Fruit fly (Drosophila melanogaster) whole organism, embryonic: ENCODE results near the gene CG15625.

Source experiments
- CG11247 ChIP-seq: fragments of 200-800 bp; sonication (Bioruptor generic); IDR thresholded peaks from 2 replicates; pipeline ENCODE4 v1.3.6; 2022; ENCODE audit warnings: missing biosample characterization, missing genetic modification characterization
- CG11696 ChIP-seq: fragments of 200-800 bp; sonication (Bioruptor generic); IDR thresholded peaks from 2 replicates; pipeline ENCODE4 v1.3.6; 2022; ENCODE audit warnings: missing biosample characterization, missing genetic modification characterization
- CG11723 ChIP-seq: fragments of 200-800 bp; sonication (Bioruptor generic); optimal IDR thresholded peaks from 2 replicates; lab custom pipeline; 2017; ENCODE audit warnings: missing biosample characterization, mild to moderate bottlenecking, missing genetic modification characterization
- CG12219 ChIP-seq: fragments of 200-800 bp; sonication (Bioruptor generic); optimal IDR thresholded peaks from 3 replicates; lab custom pipeline; 2018; ENCODE audit warnings: missing biosample characterization, mild to moderate bottlenecking, missing genetic modification characterization
- CG13894 ChIP-seq: fragments of 200-800 bp; sonication (Bioruptor generic); optimal IDR thresholded peaks from 3 replicates; lab custom pipeline; 2018; ENCODE audit warnings: missing biosample characterization, mild to moderate bottlenecking, missing genetic modification characterization, moderate library complexity
- CG15601 ChIP-seq: fragments of 200-800 bp; sonication (Bioruptor generic); optimal IDR thresholded peaks from 3 replicates; lab custom pipeline; 2019; ENCODE audit warnings: missing biosample characterization, mild to moderate bottlenecking, missing genetic modification characterization, moderate library complexity
- CG17568 ChIP-seq: fragments of 200-800 bp; sonication (Bioruptor generic); optimal IDR thresholded peaks from 2 replicates; lab custom pipeline; 2018; ENCODE audit warnings: missing biosample characterization, mild to moderate bottlenecking, missing genetic modification characterization, moderate library complexity
- CG17802 ChIP-seq: fragments of 200-800 bp; sonication (Bioruptor generic); optimal IDR thresholded peaks from 2 replicates; lab custom pipeline; 2018; ENCODE audit warnings: missing biosample characterization, mild to moderate bottlenecking, missing genetic modification characterization, moderate library complexity
- CG1832 ChIP-seq: fragments of 200-800 bp; sonication (Bioruptor generic); optimal IDR thresholded peaks from 2 replicates; lab custom pipeline; 2017; ENCODE audit warnings: missing biosample characterization, mild to moderate bottlenecking, missing genetic modification characterization, inconsistent platforms
- CG18476 ChIP-seq: fragments of 200-800 bp; sonication (Bioruptor generic); optimal IDR thresholded peaks from 2 replicates; lab custom pipeline; 2016; ENCODE audit warnings: missing biosample characterization, mild to moderate bottlenecking, missing genetic modification characterization
- CG18764 ChIP-seq: fragments of 200-800 bp; sonication (Bioruptor generic); optimal IDR thresholded peaks from 3 replicates; lab custom pipeline; 2016; ENCODE audit warnings: missing biosample characterization, missing genetic modification characterization
- CG2678 ChIP-seq: fragments of 200-800 bp; sonication (Bioruptor generic); optimal IDR thresholded peaks from 3 replicates; lab custom pipeline; 2019; ENCODE audit warnings: missing biosample characterization, mild to moderate bottlenecking, missing genetic modification characterization, moderate library complexity
- CG31441 ChIP-seq: fragments of 200-800 bp; sonication (Bioruptor generic); IDR thresholded peaks from 2 replicates; pipeline ENCODE4 v1.3.6; 2022; ENCODE audit warnings: missing biosample characterization, missing genetic modification characterization
- CG32767 ChIP-seq: fragments of 200-800 bp; sonication (Bioruptor generic); IDR thresholded peaks from 2 replicates; pipeline ENCODE4 v1.3.6; 2022; ENCODE audit warnings: missing biosample characterization, missing genetic modification characterization
- CG34224 ChIP-seq: fragments of 200-800 bp; sonication (Bioruptor generic); IDR thresholded peaks from 3 replicates; pipeline ENCODE4 v1.3.6; 2022; ENCODE audit warnings: missing biosample characterization, missing genetic modification characterization; ENCODE audit not compliant: partially characterized antibody
- CG3726 ChIP-seq: fragments of 200-800 bp; sonication (Bioruptor generic); IDR thresholded peaks from 3 replicates; pipeline ENCODE4, ENCODE4 v1.3.6; 2022; ENCODE audit warnings: missing biosample characterization, missing genetic modification characterization
- CG3838 ChIP-seq: fragments of 200-800 bp; sonication (Bioruptor generic); optimal IDR thresholded peaks from 3 replicates; lab custom pipeline; 2016; ENCODE audit warnings: missing biosample characterization, missing genetic modification characterization
- CG6689 ChIP-seq: fragments of 200-800 bp; sonication (Bioruptor generic); IDR thresholded peaks from 2 replicates; pipeline ENCODE4 v1.3.6; 2022; ENCODE audit warnings: missing biosample characterization, missing genetic modification characterization
- CG8478 ChIP-seq: fragments of >200 bp; optimal IDR thresholded peaks from 2 replicates; lab custom pipeline; 2018
- CG8924 ChIP-seq: fragments of 200-800 bp; optimal IDR thresholded peaks from 3 replicates; lab custom pipeline; 2019; ENCODE audit warnings: missing biosample characterization, mild to moderate bottlenecking, missing genetic modification characterization, moderate library complexity
- CoRest ChIP-seq: fragments of 200-800 bp; sonication (Bioruptor generic); optimal IDR thresholded peaks from 3 replicates; lab custom pipeline; 2018; ENCODE audit warnings: missing biosample characterization, mild to moderate bottlenecking, missing genetic modification characterization, moderate library complexity
- E2f2 ChIP-seq: fragments of 200-800 bp; sonication (Bioruptor generic); IDR thresholded peaks from 2 replicates; pipeline ENCODE4 v1.3.6; 2022; ENCODE audit warnings: missing biosample characterization, missing genetic modification characterization
- Elba2 ChIP-seq: fragments of 200-800 bp; sonication (Bioruptor generic); optimal IDR thresholded peaks from 3 replicates; lab custom pipeline; 2016; ENCODE audit warnings: missing biosample characterization, missing genetic modification characterization
- Hand ChIP-seq: fragments of 200-800 bp; sonication (Bioruptor generic); optimal IDR thresholded peaks from 2 replicates; lab custom pipeline; 2017; ENCODE audit warnings: mild to moderate bottlenecking, missing biosample characterization, missing genetic modification reagents, missing genetic modification characterization
- MTF-1 ChIP-seq: fragments of 200-800 bp; sonication (Bioruptor generic); optimal IDR thresholded peaks from 2 replicates; lab custom pipeline; 2018; ENCODE audit warnings: missing biosample characterization, mild to moderate bottlenecking, missing genetic modification characterization, borderline replicate concordance
- Scr ChIP-seq: fragments of 200-800 bp; sonication (Bioruptor generic); IDR thresholded peaks from 2 replicates; pipeline ENCODE4 v1.3.6; 2022; ENCODE audit warnings: missing biosample characterization, missing genetic modification characterization; ENCODE audit not compliant: partially characterized antibody
- Sin3A ChIP-seq: fragments of >200 bp; optimal IDR thresholded peaks from 2 replicates; lab custom pipeline; 2018
- Taf1 ChIP-seq: fragments of 200-800 bp; sonication (Bioruptor generic); IDR thresholded peaks from 2 replicates; pipeline ENCODE4 v1.3.6; 2022; ENCODE audit warnings: missing biosample characterization, missing genetic modification characterization
- ab ChIP-seq: fragments of 200-800 bp; sonication (Bioruptor generic); optimal IDR thresholded peaks from 2 replicates; lab custom pipeline; 2016; ENCODE audit warnings: missing biosample characterization, missing genetic modification characterization
- abd-A ChIP-seq: fragments of 200-800 bp; sonication (Bioruptor generic); optimal IDR thresholded peaks from 3 replicates; lab custom pipeline; 2019; ENCODE audit warnings: missing biosample characterization, mild to moderate bottlenecking, missing genetic modification characterization, moderate library complexity
- chif ChIP-seq, 2 experiments: fragments of 200-800 bp; sonication (Bioruptor generic); optimal IDR thresholded peaks; 3 replicates each; lab custom pipeline; 2016; ENCODE audit warnings: missing biosample characterization in 2 of 2, missing genetic modification characterization in 2 of 2
- ci ChIP-seq: fragments of 200-800 bp; sonication (Bioruptor generic); IDR thresholded peaks from 3 replicates; pipeline ENCODE4 v1.3.6; 2022; ENCODE audit warnings: missing biosample characterization, missing genetic modification characterization
- croc ChIP-seq: fragments of 200-800 bp; sonication (Bioruptor generic); conservative IDR thresholded peaks from 3 replicates; pipeline ENCODE4 v1.3.6; 2022; ENCODE audit warnings: missing biosample characterization, missing genetic modification characterization
- danr ChIP-seq: fragments of 200-800 bp; sonication (Bioruptor generic); IDR thresholded peaks from 2 replicates; pipeline ENCODE4 v1.3.6; 2022; ENCODE audit warnings: missing biosample characterization, missing genetic modification characterization
- exex ChIP-seq: fragments of 200-800 bp; sonication (Bioruptor generic); optimal IDR thresholded peaks from 4 replicates; lab custom pipeline; 2018; ENCODE audit warnings: missing biosample characterization, mild to moderate bottlenecking, missing genetic modification characterization, moderate library complexity
- gcm2 ChIP-seq: fragments of 200-800 bp; sonication (Bioruptor generic); optimal IDR thresholded peaks from 2 replicates; lab custom pipeline; 2016; ENCODE audit warnings: missing biosample characterization, missing genetic modification characterization
- jigr1 ChIP-seq: fragments of 200-800 bp; sonication (Bioruptor generic); IDR thresholded peaks from 3 replicates; pipeline ENCODE4 v1.3.6; 2022; ENCODE audit warnings: missing biosample characterization, missing genetic modification characterization
- ken ChIP-seq: fragments of 200-800 bp; sonication (Bioruptor generic); IDR thresholded peaks from 3 replicates; pipeline ENCODE4 v1.3.6; 2022; ENCODE audit warnings: missing biosample characterization, missing genetic modification characterization
- maf-S ChIP-seq: fragments of 200-800 bp; sonication (Bioruptor generic); optimal IDR thresholded peaks from 2 replicates; lab custom pipeline; 2016; ENCODE audit warnings: missing biosample characterization, missing genetic modification characterization
- pan ChIP-seq, 4 experiments: fragments of >200 bp in 3 of 4; fragments of 200-800 bp in 1 of 4; sonication (Bioruptor generic) in 1 of 4; optimal IDR thresholded peaks in 3 of 4; IDR thresholded peaks in 1 of 4; 2 replicates each; pipeline versions ENCODE4 v1.3.6 to Lab custom; 2017 to 2022; ENCODE audit warnings: missing biosample characterization in 2 of 4, missing genetic modification characterization in 2 of 4, mixed read lengths in 1 of 4
- rib ChIP-seq: fragments of 200-800 bp; sonication (Bioruptor generic); IDR thresholded peaks from 2 replicates; pipeline ENCODE4 v1.3.6; 2022; ENCODE audit warnings: missing biosample characterization, missing genetic modification characterization
- row ChIP-seq: fragments of 200-800 bp; sonication (Bioruptor generic); IDR thresholded peaks from 3 replicates; pipeline ENCODE4 v1.3.6; 2022; ENCODE audit warnings: missing biosample characterization, missing genetic modification characterization
- sc ChIP-seq, 3 experiments: fragments of >200 bp in 2 of 3; fragments of 200-800 bp in 1 of 3; sonication (Bioruptor generic) in 1 of 3; optimal IDR thresholded peaks; 2 replicates in 2 of 3; 3 replicates in 1 of 3; lab custom pipeline; 2017; ENCODE audit warnings: mild to moderate bottlenecking in 1 of 3, missing biosample characterization in 1 of 3, missing genetic modification characterization in 1 of 3, missing genetic modification reagents in 1 of 3
- sens ChIP-seq: fragments of 200-800 bp; sonication (Bioruptor generic); peaks from one replicate; lab custom pipeline; 2016; ENCODE audit warnings: missing biosample characterization, missing genetic modification characterization
- sim ChIP-seq: fragments of 200-800 bp; sonication (Bioruptor generic); IDR thresholded peaks from 2 replicates; pipeline ENCODE4 v1.3.6; 2022; ENCODE audit warnings: missing biosample characterization, missing genetic modification characterization
- stwl ChIP-seq: fragments of 200-800 bp; sonication (Bioruptor generic); optimal IDR thresholded peaks from 3 replicates; lab custom pipeline; 2018; ENCODE audit warnings: missing biosample characterization, mild to moderate bottlenecking, missing genetic modification characterization, moderate library complexity
- sug ChIP-seq: fragments of 200-800 bp; optimal IDR thresholded peaks from 2 replicates; lab custom pipeline; 2019; ENCODE audit warnings: missing biosample characterization, mild to moderate bottlenecking, missing genetic modification characterization, moderate library complexity
- trh ChIP-seq: fragments of 200-800 bp; sonication (Bioruptor generic); optimal IDR thresholded peaks from 2 replicates; lab custom pipeline; 2016; ENCODE audit warnings: missing biosample characterization, missing genetic modification characterization
- vfl ChIP-seq: fragments of 200-800 bp; sonication (Bioruptor generic); optimal IDR thresholded peaks from 2 replicates; lab custom pipeline; 2016; ENCODE audit warnings: missing biosample characterization, missing genetic modification characterization
- z ChIP-seq: fragments of 200-800 bp; sonication (Bioruptor generic); IDR thresholded peaks from 3 replicates; pipeline ENCODE4 v1.3.6; 2022; ENCODE audit warnings: missing biosample characterization, missing genetic modification characterization

The CG15625 gene

DNA sequence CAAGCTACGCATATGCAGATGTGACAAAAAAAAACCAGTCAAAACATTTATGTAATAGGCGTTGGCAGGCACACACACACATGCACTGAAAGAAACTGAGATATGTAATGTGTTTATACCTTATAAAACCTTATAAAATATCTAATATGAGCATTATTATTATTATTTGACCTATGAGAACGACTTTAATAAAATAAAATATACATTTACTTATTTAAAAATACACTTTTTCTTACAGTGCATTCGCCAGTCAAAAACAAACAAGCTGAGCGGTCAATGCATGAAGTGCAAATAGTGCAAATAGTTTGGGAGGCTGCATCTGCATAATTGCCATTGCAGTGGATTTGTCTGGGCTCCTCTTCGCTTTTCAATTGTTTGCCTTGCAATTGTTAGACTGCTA is 18.2 kb downstream of the CG15625 start (continued):
- TF ChIP-seq CG8924 (tag; lab: Kevin White, UChicago), result peak; percentile 79
- TF ChIP-seq sens (GFP tag; lab: Kevin White, UChicago), result peak; percentile 90
- TF ChIP-seq CG12219 (GFP tag; lab: Kevin White, UChicago), result peak; percentile 67
- TF ChIP-seq danr, result peak; percentile 56; the same call in 1 of the 2 replicates
- TF ChIP-seq gcm2, result no peak
- peak; percentile 0 for TF ChIP-seq CG18476 (GFP tag; lab: Kevin White, UChicago)
- TF ChIP-seq Scr (GFP tag; lab: Robert Waterston, UW), result no peak
- peak; percentile 72 for TF ChIP-seq row
- peak; percentile 16 for TF ChIP-seq exex (tag; lab: Kevin White, UChicago)
- no peak for TF ChIP-seq stwl (tag; lab: Kevin White, UChicago)
- peak; percentile 50 for TF ChIP-seq CG15601 (tag; lab: Kevin White, UChicago)
- TF ChIP-seq maf-S (GFP tag; lab: Kevin White, UChicago), result no peak
- TF ChIP-seq pan (optimal IDR thresholded peaks at IDR 0.05; lab: Kevin White, UChicago), result no peak
- TF ChIP-seq pan (GFP tag; optimal IDR thresholded peaks at IDR 0.05 in 1 of 2, IDR thresholded peaks at IDR 0.05 in 1 of 2), result peak in 1 of 2 experiments; percentile 83
- no peak for TF ChIP-seq Hand (GFP tag; lab: Kevin White, UChicago)
- TF ChIP-seq CG3838 (GFP tag; lab: Kevin White, UChicago), result no peak
- no peak for TF ChIP-seq abd-A (tag; lab: Kevin White, UChicago)
- TF ChIP-seq CG11723 (GFP tag; lab: Kevin White, UChicago), result peak; percentile 50
- peak; percentile 15; the same call in 1 of the 2 replicates for TF ChIP-seq sim (GFP tag; lab: Robert Waterston, UW)
- peak; percentile 17; the same call in 2 of the 3 replicates for TF ChIP-seq croc (GFP tag; lab: Robert Waterston, UW)
- TF ChIP-seq CG3726 (GFP tag; lab: Robert Waterston, UW), result peak; percentile 69; the same call in 1 of the 3 replicates
- TF ChIP-seq MTF-1 (GFP tag; lab: Kevin White, UChicago), result peak; percentile 21
- no peak for TF ChIP-seq CG13894 (tag; lab: Kevin White, UChicago)
- TF ChIP-seq CG8478, result no peak
- no peak for TF ChIP-seq CG1832 (GFP tag; lab: Kevin White, UChicago)
- no peak for TF ChIP-seq vfl
- TF ChIP-seq rib, result no peak
- TF ChIP-seq ci, result peak; percentile 86
- TF ChIP-seq CG31441 (GFP tag; lab: Robert Waterston, UW), result peak; percentile 93
- TF ChIP-seq CG34224 (GFP tag; lab: Robert Waterston, UW), result no peak
- no peak for TF ChIP-seq ab (GFP tag; lab: Kevin White, UChicago)
- TF ChIP-seq ken (GFP tag; lab: Robert Waterston, UW), result peak; percentile 68; the same call in 1 of the 3 replicates
- TF ChIP-seq E2f2 (GFP tag; lab: Robert Waterston, UW), result peak; percentile 57; the same call in 1 of the 2 replicates
- TF ChIP-seq CG11696 (GFP tag; lab: Robert Waterston, UW), result peak; percentile 24; the same call in 1 of the 2 replicates
- TF ChIP-seq CG17802 (tag; lab: Kevin White, UChicago), result no peak
- TF ChIP-seq CoRest (tag; lab: Kevin White, UChicago), result peak; percentile 74
- TF ChIP-seq Taf1 (GFP tag; lab: Robert Waterston, UW), result peak; percentile 12; the same call in 1 of the 2 replicates
- peak; percentile 20; the same call in 1 of the 2 replicates for TF ChIP-seq CG11247
- no peak for TF ChIP-seq Sin3A (lab: Kevin White, UChicago)
- peak; percentile 41 for TF ChIP-seq CG18764 (GFP tag; lab: Kevin White, UChicago)
- TF ChIP-seq CG32767, result peak; percentile 77
- TF ChIP-seq z (GFP tag; lab: Robert Waterston, UW), result no peak
- peak; percentile 30 for TF ChIP-seq sug (tag; lab: Kevin White, UChicago)
- peak; percentile 64 for TF ChIP-seq CG6689 (GFP tag; lab: Robert Waterston, UW)
- TF ChIP-seq trh (GFP tag; lab: Kevin White, UChicago), result no peak
- TF ChIP-seq Elba2 (GFP tag; lab: Kevin White, UChicago), result no peak
- TF ChIP-seq chif (GFP tag; optimal IDR thresholded peaks at IDR 0.05; lab: Kevin White, UChicago), result peak in 1 of 2 experiments; percentile 22
- TF ChIP-seq CG2678 (tag; lab: Kevin White, UChicago), result peak; percentile 84
- peak; percentile 74 for TF ChIP-seq CG17568 (GFP tag; lab: Kevin White, UChicago)
- TF ChIP-seq sc (optimal IDR thresholded peaks at IDR 0.05; lab: Kevin White, UChicago), result no peak
- TF ChIP-seq sc (GFP tag; optimal IDR thresholded peaks at IDR 0.05; lab: Kevin White, UChicago), result peak; percentile 48
- no peak for TF ChIP-seq jigr1 (GFP tag; lab: Robert Waterston, UW)
